Worm (Caenorhabditis elegans) whole organism, L2 larva: Measurements from ENCODE around the gene fbxb-29.
"Not testable (repeated sequence)": the region's sequence is repeated elsewhere in the genome, so short reads cannot be mapped to it uniquely, and the experiment has no call there.

Experiments used
- C34F6.9 ChIP-seq: fragments of 150-350 bp; optimal IDR thresholded peaks from 2 replicates; lab custom pipeline; 2014; ENCODE audit warnings: missing biosample characterization, missing genetic modification characterization
- R02D3.7 ChIP-seq: fragments of 150-350 bp; optimal IDR thresholded peaks from 2 replicates; lab custom pipeline; 2014; ENCODE audit warnings: missing biosample characterization, missing genetic modification characterization
- Y55F3AM.14 ChIP-seq: fragments of 200-800 bp; sonication (Bioruptor generic); optimal IDR thresholded peaks from 2 replicates; lab custom pipeline; 2018; ENCODE audit warnings: mild to moderate bottlenecking, missing genetic modification characterization, missing compliant biosample characterization
- ZK546.5 ChIP-seq: sonication (generic microtip); optimal IDR thresholded peaks from 2 replicates; lab custom pipeline; 2017; ENCODE audit warnings: missing biosample characterization, missing genetic modification characterization
- aly-2 ChIP-seq: fragments of 150-350 bp; optimal IDR thresholded peaks from 2 replicates; lab custom pipeline; 2014; ENCODE audit warnings: missing biosample characterization, missing genetic modification characterization
- blmp-1 ChIP-seq: sonication (generic microtip); optimal IDR thresholded peaks from 2 replicates; lab custom pipeline; 2017; ENCODE audit warnings: missing genetic modification characterization, mild to moderate bottlenecking, missing compliant biosample characterization, antibody characterized with exemption, moderate library complexity; ENCODE audit not compliant: insufficient read depth
- ceh-16 ChIP-seq: fragments of 150-350 bp; optimal IDR thresholded peaks from 2 replicates; lab custom pipeline; 2014; ENCODE audit warnings: missing biosample characterization, missing genetic modification characterization
- crh-2 ChIP-seq: sonication (generic microtip); optimal IDR thresholded peaks from 2 replicates; lab custom pipeline; 2017; ENCODE audit warnings: missing biosample characterization, missing genetic modification characterization
- egl-27 ChIP-seq: sonication (generic microtip); optimal IDR thresholded peaks from 3 replicates; lab custom pipeline; 2017; ENCODE audit warnings: missing biosample characterization, missing genetic modification reagents, missing genetic modification characterization
- elt-1 ChIP-seq: fragments of 150-350 bp; optimal IDR thresholded peaks from 2 replicates; lab custom pipeline; 2014; ENCODE audit warnings: missing biosample characterization, missing genetic modification characterization
- elt-3 ChIP-seq: sonication (generic microtip); optimal IDR thresholded peaks from 2 replicates; lab custom pipeline; 2017; ENCODE audit warnings: missing biosample characterization, missing genetic modification characterization
- fos-1 ChIP-seq: fragments of 150-350 bp; optimal IDR thresholded peaks from 2 replicates; lab custom pipeline; 2014; ENCODE audit warnings: missing biosample characterization, missing genetic modification characterization
- gmeb-1 ChIP-seq: fragments of 150-350 bp; optimal IDR thresholded peaks from 2 replicates; lab custom pipeline; 2014; ENCODE audit warnings: missing biosample characterization, missing genetic modification characterization
- lin-11 ChIP-seq: fragments of 150-350 bp; sonication (generic microtip); optimal IDR thresholded peaks from 2 replicates; lab custom pipeline; 2014; ENCODE audit warnings: missing biosample characterization, missing genetic modification characterization, inconsistent platforms, mixed read lengths
- lin-13 ChIP-seq: fragments of 150-350 bp; optimal IDR thresholded peaks from 2 replicates; lab custom pipeline; 2014; ENCODE audit warnings: missing biosample characterization, missing genetic modification reagents, missing genetic modification characterization
- lin-39 ChIP-seq: fragments of 150-350 bp; optimal IDR thresholded peaks from 2 replicates; lab custom pipeline; 2014; ENCODE audit warnings: missing biosample characterization, missing genetic modification reagents, missing genetic modification characterization
- lsy-2 ChIP-seq, 2 experiments: fragments of 150-350 bp in 1 of 2; sonication (generic microtip) in 1 of 2; optimal IDR thresholded peaks; 2 replicates each; lab custom pipeline; 2014 to 2017; ENCODE audit warnings: missing biosample characterization in 2 of 2, missing genetic modification characterization in 2 of 2
- mab-5 ChIP-seq: fragments of 150-350 bp; optimal IDR thresholded peaks from 2 replicates; lab custom pipeline; 2014; ENCODE audit warnings: missing biosample characterization, missing genetic modification characterization
- mbf-1 ChIP-seq: sonication (generic microtip); optimal IDR thresholded peaks from 2 replicates; lab custom pipeline; 2017; ENCODE audit warnings: missing biosample characterization, missing genetic modification characterization
- mdl-1 ChIP-seq, 2 experiments: fragments of 150-350 bp in 1 of 2; sonication (generic microtip) in 1 of 2; optimal IDR thresholded peaks; 2 replicates each; lab custom pipeline; 2017; ENCODE audit warnings: missing biosample characterization in 2 of 2, missing genetic modification characterization in 2 of 2
- nhr-11 ChIP-seq: fragments of 150-350 bp; optimal IDR thresholded peaks from 2 replicates; lab custom pipeline; 2014; ENCODE audit warnings: missing biosample characterization, missing genetic modification characterization
- nhr-129 ChIP-seq: fragments of 150-350 bp; optimal IDR thresholded peaks from 2 replicates; lab custom pipeline; 2014; ENCODE audit warnings: missing biosample characterization, missing genetic modification characterization
- nhr-21 ChIP-seq: fragments of 150-350 bp; optimal IDR thresholded peaks from 2 replicates; lab custom pipeline; 2014; ENCODE audit warnings: missing biosample characterization, missing genetic modification characterization
- nhr-23 ChIP-seq: fragments of 150-350 bp; optimal IDR thresholded peaks from 2 replicates; lab custom pipeline; 2014; ENCODE audit warnings: missing biosample characterization, missing genetic modification reagents, missing genetic modification characterization
- nhr-237 ChIP-seq: fragments of 150-350 bp; optimal IDR thresholded peaks from 2 replicates; lab custom pipeline; 2014; ENCODE audit warnings: missing biosample characterization, missing genetic modification characterization
- nhr-25 ChIP-seq: fragments of 150-350 bp; sonication (generic microtip); optimal IDR thresholded peaks from 3 replicates; lab custom pipeline; 2014; ENCODE audit warnings: missing biosample characterization, missing genetic modification characterization
- peb-1 ChIP-seq: fragments of 150-350 bp; optimal IDR thresholded peaks from 2 replicates; lab custom pipeline; 2014; ENCODE audit warnings: missing biosample characterization, missing genetic modification characterization
- skn-1 ChIP-seq: sonication (generic microtip); optimal IDR thresholded peaks from 2 replicates; lab custom pipeline; 2017; ENCODE audit warnings: missing biosample characterization, missing genetic modification characterization
- sma-9 ChIP-seq, 2 experiments: fragments of 150-350 bp in 1 of 2; sonication (generic microtip) in 1 of 2; optimal IDR thresholded peaks; 2 replicates each; lab custom pipeline; 2014 to 2016; ENCODE audit warnings: missing genetic modification characterization in 2 of 2, mild to moderate bottlenecking in 1 of 2, missing biosample characterization in 1 of 2, missing compliant biosample characterization in 1 of 2, missing genetic modification reagents in 1 of 2, moderate library complexity in 1 of 2
- snpc-4 ChIP-seq: fragments of 150-350 bp; optimal IDR thresholded peaks from 2 replicates; lab custom pipeline; 2014; ENCODE audit warnings: missing biosample characterization, missing genetic modification characterization
- unc-55 ChIP-seq: fragments of 150-350 bp; sonication (generic microtip); optimal IDR thresholded peaks from 3 replicates; lab custom pipeline; 2014; ENCODE audit warnings: missing biosample characterization, missing genetic modification reagents, missing genetic modification characterization
- ztf-1 ChIP-seq: fragments of 200-800 bp; sonication (Bioruptor generic); conservative IDR thresholded peaks from 2 replicates; pipeline ENCODE4 v1.3.6; 2022; ENCODE audit warnings: missing genetic modification characterization, missing compliant biosample characterization

fbxb-29 gene

DNA sequence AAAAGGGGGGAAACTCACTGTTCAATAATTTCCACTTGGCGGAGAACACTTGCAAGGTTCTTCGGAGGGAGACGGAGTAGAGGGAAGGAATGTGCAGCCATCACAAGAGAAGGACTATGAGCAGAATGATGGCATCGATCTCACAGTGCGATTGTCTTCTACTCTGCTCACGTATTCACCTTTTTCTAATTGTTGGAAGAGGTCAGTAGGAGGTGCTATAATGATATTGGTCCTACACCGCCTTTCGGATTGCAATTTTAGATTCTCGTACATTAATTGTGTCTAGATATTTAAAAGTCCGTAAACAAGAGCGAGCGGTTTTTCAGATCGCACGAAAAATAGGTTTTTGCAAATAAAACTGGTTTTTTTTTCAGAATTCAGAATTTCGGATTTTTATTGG, 41.1 kb upstream of the fbxb-29 start, which contains the start of gene fbxb-39:
fbxb-39 (minus strand) TSS at position 101 of the 400 bp plus-strand sequence.
- TF ChIP-seq unc-55 (GFP tag; lab: Kevin White, UChicago) (no peak), blmp-1 (tag; lab: Kevin White, UChicago) (no peak), R02D3.7 (tag; lab: Kevin White, UChicago) (no peak), mdl-1 (tag; optimal IDR thresholded peaks at IDR 0.05; lab: Kevin White, UChicago) (no peak), gmeb-1 (no peak), ztf-1 (GFP tag; lab: Robert Waterston, UW) (no peak), nhr-237 (tag; lab: Kevin White, UChicago) (no peak), lsy-2 (tag; optimal IDR thresholded peaks at IDR 0.05; lab: Kevin White, UChicago) (no peak), lin-39 (no peak), mab-5 (tag; lab: Kevin White, UChicago) (no peak), aly-2 (tag; lab: Kevin White, UChicago) (no peak)

DNA sequence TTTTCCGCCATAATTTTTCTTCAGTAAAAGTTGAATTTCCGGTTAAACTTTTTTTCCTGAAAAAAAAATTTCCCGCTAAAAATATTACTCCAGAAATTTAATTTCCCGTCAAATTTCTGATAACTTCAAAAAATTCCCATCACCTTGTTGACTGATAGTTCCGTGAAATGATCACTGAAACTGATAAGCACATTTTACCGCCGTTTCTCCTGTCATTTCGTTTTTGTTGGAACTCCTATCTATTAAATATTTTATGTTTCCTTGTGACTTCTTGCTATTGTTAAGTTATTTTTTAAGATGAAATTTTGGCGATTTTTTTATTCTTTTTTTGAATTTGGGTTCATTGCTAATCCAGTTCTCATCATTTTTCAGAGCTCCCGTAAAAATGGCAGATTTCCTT, 29.2 kb upstream of the fbxb-29 start, which contains the start of gene math-34:
math-34 (plus strand) TSS at position 371 of the 400 bp plus-strand sequence.
- TF ChIP-seq fos-1 (peak; percentile 23), crh-2 (tag; lab: Kevin White, UChicago) (no peak)
- TF ChIP-seq, all 48 proteins: peak for 1

DNA sequence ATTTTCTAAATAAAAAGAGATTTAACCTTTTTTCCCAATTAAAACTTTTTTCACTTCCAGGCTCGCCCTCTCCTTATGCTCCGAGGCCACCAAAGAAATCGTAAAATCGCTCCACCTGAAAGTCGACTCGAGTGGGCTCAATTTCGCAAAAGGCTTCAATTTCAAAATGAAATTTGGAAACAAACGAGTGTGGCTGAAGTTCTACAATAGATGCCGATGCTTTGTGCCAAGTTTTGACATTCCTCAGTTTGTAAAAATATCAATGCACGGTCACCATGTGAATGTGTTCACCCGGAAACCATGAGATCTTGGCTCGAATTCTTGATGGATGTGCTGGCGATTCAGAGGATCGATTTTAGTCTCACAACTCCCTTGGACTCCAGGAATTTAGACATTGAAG, 27.3 kb upstream of the fbxb-29 start, which contains the start of gene M01D1.12:
M01D1.12 (plus strand) TSS at position 301 of the 400 bp plus-strand sequence.
- TF ChIP-seq elt-3 (tag; lab: Kevin White, UChicago) (no peak), nhr-129 (tag; lab: Kevin White, UChicago) (no peak), peb-1 (tag; lab: Kevin White, UChicago) (no peak), nhr-23 (no peak), snpc-4 (tag; lab: Kevin White, UChicago) (no peak), fos-1 (no peak), sma-9 (GFP tag; optimal IDR thresholded peaks at IDR 0.05; lab: Kevin White, UChicago) (no peak), sma-9 (tag; optimal IDR thresholded peaks at IDR 0.05; lab: Kevin White, UChicago) (no peak), ZK546.5 (tag; lab: Kevin White, UChicago) (no peak), skn-1 (tag; lab: Kevin White, UChicago) (no peak), nhr-21 (tag; lab: Kevin White, UChicago) (no peak), ceh-16 (tag; lab: Kevin White, UChicago) (no peak), elt-1 (tag; lab: Kevin White, UChicago) (no peak), Y55F3AM.14 (GFP tag; lab: Kevin White, UChicago) (no peak)

DNA sequence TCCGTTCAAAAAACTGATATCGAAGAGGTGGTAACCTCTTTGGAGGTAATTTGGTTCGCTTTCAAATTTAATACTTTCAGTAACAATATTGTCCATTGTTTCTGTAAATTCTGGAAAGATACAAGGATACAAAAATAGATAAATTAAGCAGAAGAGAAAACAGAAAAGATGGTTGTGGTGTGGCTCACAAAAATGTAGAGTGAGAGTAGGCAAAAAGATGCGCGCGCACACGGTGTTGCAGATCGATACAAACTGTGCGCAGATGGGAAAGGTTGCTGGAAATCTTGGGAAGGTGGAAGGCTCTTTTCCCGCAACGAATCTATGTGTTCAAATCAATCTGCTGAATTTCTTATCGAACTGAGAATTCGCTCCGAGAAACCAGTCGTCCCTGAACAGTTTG, 25.3 kb upstream of the fbxb-29 start, which contains the start of gene btb-11:
btb-11 (minus strand) TSS at position 101 of the 400 bp plus-strand sequence.
- TF ChIP-seq blmp-1 (tag; lab: Kevin White, UChicago); sma-9 (GFP tag; optimal IDR thresholded peaks at IDR 0.05; lab: Kevin White, UChicago); sma-9 (tag; optimal IDR thresholded peaks at IDR 0.05; lab: Kevin White, UChicago); mab-5 (tag; lab: Kevin White, UChicago): not testable (repeated sequence)

DNA sequence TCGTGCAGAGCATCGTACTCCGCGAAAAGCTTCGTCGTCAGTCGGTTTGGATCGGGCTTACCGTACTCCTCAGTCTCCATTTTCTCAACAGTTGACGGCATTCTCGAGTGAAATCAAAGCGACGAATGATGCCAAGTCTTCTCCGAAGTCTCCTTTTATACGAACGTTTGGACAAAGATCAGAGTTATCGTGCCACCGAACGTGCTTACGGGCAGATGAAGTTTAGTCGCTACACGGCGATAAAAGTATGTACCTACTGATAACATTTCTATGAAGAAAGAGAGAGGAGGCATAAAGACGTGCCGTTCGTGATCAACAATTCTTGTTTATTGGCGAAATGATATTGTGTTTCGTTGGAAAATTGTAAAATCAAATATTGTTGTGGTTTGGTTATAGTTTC, 7.0 kb upstream of the fbxb-29 start, which contains the start of gene F45D11.14:
F45D11.14 (minus strand) TSS at position 101 of the 400 bp plus-strand sequence.
- not testable (repeated sequence) for TF ChIP-seq nhr-11 (tag; lab: Kevin White, UChicago); nhr-25; mbf-1

DNA sequence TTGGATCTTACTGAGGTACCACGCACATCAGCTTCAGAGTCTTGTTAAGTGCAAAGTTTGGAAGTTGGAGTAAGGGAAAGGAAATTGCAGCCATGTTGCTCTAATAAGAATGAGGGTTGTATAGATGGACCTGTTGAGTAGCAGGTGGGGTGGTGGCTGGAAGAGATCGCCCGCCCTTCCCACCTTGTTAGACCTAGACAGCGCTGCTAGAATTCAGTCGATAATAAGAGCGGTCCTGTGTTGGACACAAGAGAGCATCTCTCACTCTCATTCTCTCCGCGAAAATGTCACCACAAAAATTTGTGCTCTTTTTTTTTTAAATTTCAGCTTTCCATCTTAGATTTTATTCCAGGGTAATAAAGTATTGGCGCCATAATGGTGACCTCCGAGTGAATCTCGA, 2.0 kb upstream of the fbxb-29 start, which contains the start of the genes fbxb-30 and F45D11.5:
fbxb-30 (minus strand) TSS at position 101 of the 400 bp plus-strand sequence.
F45D11.5 (plus strand) TSS at position 352 of the 400 bp plus-strand sequence.
- no peak for TF ChIP-seq gmeb-1
- TF ChIP-seq mbf-1: no peak
- TF ChIP-seq lin-11 (tag; lab: Kevin White, UChicago): no peak
- TF ChIP-seq lin-13 (GFP tag; lab: Kevin White, UChicago): no peak
- TF ChIP-seq nhr-11 (tag; lab: Kevin White, UChicago): no peak
- TF ChIP-seq elt-1 (tag; lab: Kevin White, UChicago): no peak
- TF ChIP-seq C34F6.9 (tag; lab: Kevin White, UChicago): no peak
- TF ChIP-seq egl-27 (tag; lab: Kevin White, UChicago): no peak
